Worm (Caenorhabditis elegans) whole organism, L1 larva: ENCODE results near the gene acy-1.

Source experiments
- C04F5.9 ChIP-seq: sonication (generic microtip); optimal IDR thresholded peaks from 2 replicates; lab custom pipeline; 2016; ENCODE audit warnings: missing genetic modification characterization, missing compliant biosample characterization
- F16B12.6 ChIP-seq: fragments of 150-350 bp; optimal IDR thresholded peaks from 2 replicates; lab custom pipeline; 2014; ENCODE audit warnings: missing biosample characterization, missing genetic modification characterization
- alr-1 ChIP-seq: fragments of 200-800 bp; sonication (Bioruptor generic); optimal IDR thresholded peaks from 2 replicates; lab custom pipeline; 2018; ENCODE audit warnings: borderline replicate concordance, mild to moderate bottlenecking, missing genetic modification characterization, missing compliant biosample characterization
- aly-2 ChIP-seq: fragments of 150-350 bp; optimal IDR thresholded peaks from 2 replicates; lab custom pipeline; 2014; ENCODE audit warnings: missing biosample characterization, missing genetic modification characterization
- ama-1 ChIP-seq: fragments of 150-350 bp; optimal IDR thresholded peaks from 2 replicates; lab custom pipeline; 2014
- blmp-1 ChIP-seq: fragments of 150-350 bp; optimal IDR thresholded peaks from 2 replicates; lab custom pipeline; 2014; ENCODE audit warnings: missing biosample characterization, missing genetic modification characterization
- ceh-63 ChIP-seq: fragments of 200-800 bp; sonication (Bioruptor generic); optimal IDR thresholded peaks from 2 replicates; lab custom pipeline; 2018; ENCODE audit warnings: mild to moderate bottlenecking, missing genetic modification characterization, missing compliant biosample characterization
- ceh-8 ChIP-seq: fragments of 200-800 bp; sonication (Bioruptor generic); optimal IDR thresholded peaks from 2 replicates; lab custom pipeline; 2018; ENCODE audit warnings: mild to moderate bottlenecking, missing genetic modification characterization, moderate library complexity, missing compliant biosample characterization
- ces-1 ChIP-seq: fragments of 150-350 bp; optimal IDR thresholded peaks from 2 replicates; lab custom pipeline; 2014; ENCODE audit warnings: missing biosample characterization, missing genetic modification reagents, missing genetic modification characterization
- dsc-1 ChIP-seq: sonication (generic microtip); optimal IDR thresholded peaks from 2 replicates; lab custom pipeline; 2016; ENCODE audit warnings: mild to moderate bottlenecking, missing genetic modification characterization, missing compliant biosample characterization
- efl-3 ChIP-seq: fragments of 200-800 bp; sonication (Bioruptor generic); optimal IDR thresholded peaks from 2 replicates; lab custom pipeline; 2018; ENCODE audit warnings: mild to moderate bottlenecking, missing genetic modification characterization, missing compliant biosample characterization
- egl-13 ChIP-seq: sonication (generic microtip); optimal IDR thresholded peaks from 2 replicates; lab custom pipeline; 2016; ENCODE audit warnings: missing genotype, missing genetic modification reagents, missing genetic modification characterization, missing compliant biosample characterization
- egl-27 ChIP-seq, 2 experiments: fragments of 150-350 bp in 1 of 2; sonication (generic microtip); optimal IDR thresholded peaks; 3 replicates each; lab custom pipeline; 2017 to 2018; ENCODE audit warnings: missing biosample characterization in 2 of 2, missing genetic modification characterization in 2 of 2, missing genetic modification reagents in 2 of 2
- ets-5 ChIP-seq: fragments of 200-800 bp; sonication (Bioruptor generic); IDR thresholded peaks from 2 replicates; pipeline ENCODE4 v1.3.6; 2022; ENCODE audit warnings: missing genetic modification characterization, missing compliant biosample characterization
- fkh-10 ChIP-seq: sonication (generic microtip); optimal IDR thresholded peaks from 2 replicates; lab custom pipeline; 2017; ENCODE audit warnings: missing biosample characterization, missing genetic modification reagents, missing genetic modification characterization
- fkh-4 ChIP-seq: sonication (generic microtip); optimal IDR thresholded peaks from 2 replicates; lab custom pipeline; 2016; ENCODE audit warnings: missing compliant biosample characterization, missing genetic modification characterization, borderline replicate concordance
- fos-1 ChIP-seq: fragments of 150-350 bp; optimal IDR thresholded peaks from 2 replicates; lab custom pipeline; 2014; ENCODE audit warnings: missing biosample characterization, missing genetic modification characterization
- grh-1 ChIP-seq: fragments of 200-800 bp; sonication (Bioruptor generic); IDR thresholded peaks from 2 replicates; pipeline ENCODE4 v1.3.6; 2022; ENCODE audit warnings: missing genetic modification reagents, missing genetic modification characterization, missing compliant biosample characterization
- hlh-4 ChIP-seq: sonication (generic microtip); optimal IDR thresholded peaks from 2 replicates; lab custom pipeline; 2016; ENCODE audit warnings: mild to moderate bottlenecking, missing genetic modification characterization, missing compliant biosample characterization
- hpl-2 ChIP-seq: fragments of 150-350 bp; optimal IDR thresholded peaks from 2 replicates; lab custom pipeline; 2014; ENCODE audit warnings: missing biosample characterization, missing genetic modification reagents, missing genetic modification characterization
- isw-1 ChIP-seq: fragments of 200-800 bp; sonication (Bioruptor generic); IDR thresholded peaks from 2 replicates; pipeline ENCODE4 v1.3.6; 2022; ENCODE audit warnings: missing genetic modification characterization, missing compliant biosample characterization
- lin-13 ChIP-seq: fragments of 150-350 bp; optimal IDR thresholded peaks from 2 replicates; lab custom pipeline; 2014; ENCODE audit warnings: missing biosample characterization, missing genetic modification reagents, missing genetic modification characterization
- lin-14 ChIP-seq: fragments of 200-800 bp; sonication (Bioruptor generic); optimal IDR thresholded peaks from 2 replicates; lab custom pipeline; 2018; ENCODE audit warnings: mild to moderate bottlenecking, missing genetic modification characterization, moderate library complexity, missing compliant biosample characterization
- lin-15B ChIP-seq: fragments of 150-350 bp; sonication (generic microtip); optimal IDR thresholded peaks from 3 replicates; lab custom pipeline; 2014; ENCODE audit warnings: missing biosample characterization, missing genetic modification characterization
- lin-35 ChIP-seq, 2 experiments: fragments of 150-350 bp; optimal IDR thresholded peaks; 2 replicates each; lab custom pipeline; 2014; ENCODE audit warnings: missing biosample characterization in 2 of 2, missing genetic modification characterization in 2 of 2, missing genetic modification reagents in 2 of 2
- mab-9 ChIP-seq: fragments of 200-800 bp; sonication (Bioruptor generic); IDR thresholded peaks from 2 replicates; pipeline ENCODE4 v1.3.6; 2022; ENCODE audit warnings: missing genetic modification reagents, missing genetic modification characterization, missing compliant biosample characterization
- mdl-1 ChIP-seq, 2 experiments: fragments of 150-350 bp; optimal IDR thresholded peaks; 2 replicates each; lab custom pipeline; 2014 to 2017; ENCODE audit warnings: missing biosample characterization in 2 of 2, missing genetic modification characterization in 2 of 2, inconsistent platforms in 1 of 2
- mef-2 ChIP-seq: fragments of 150-350 bp; optimal IDR thresholded peaks from 2 replicates; lab custom pipeline; 2014; ENCODE audit warnings: missing biosample characterization, missing genetic modification characterization
- mep-1 ChIP-seq: fragments of 150-350 bp; optimal IDR thresholded peaks from 2 replicates; lab custom pipeline; 2014; ENCODE audit warnings: missing biosample characterization, missing genetic modification characterization
- nhr-11 ChIP-seq: fragments of 150-350 bp; optimal IDR thresholded peaks from 2 replicates; lab custom pipeline; 2014; ENCODE audit warnings: missing biosample characterization, missing genetic modification characterization
- nhr-20 ChIP-seq: sonication (generic microtip); optimal IDR thresholded peaks from 2 replicates; lab custom pipeline; 2016; ENCODE audit warnings: mild to moderate bottlenecking, missing genetic modification characterization, missing compliant biosample characterization
- nhr-237 ChIP-seq: fragments of 150-350 bp; optimal IDR thresholded peaks from 2 replicates; lab custom pipeline; 2014; ENCODE audit warnings: missing biosample characterization, missing genetic modification characterization
- nhr-28 ChIP-seq: fragments of 150-350 bp; optimal IDR thresholded peaks from 2 replicates; lab custom pipeline; 2014; ENCODE audit warnings: missing biosample characterization, missing genetic modification characterization
- nhr-47 ChIP-seq: sonication (generic microtip); optimal IDR thresholded peaks from 2 replicates; lab custom pipeline; 2016; ENCODE audit warnings: mild to moderate bottlenecking, missing genetic modification characterization, moderate library complexity, missing compliant biosample characterization
- nhr-71 ChIP-seq: sonication (generic microtip); optimal IDR thresholded peaks from 2 replicates; lab custom pipeline; 2016; ENCODE audit warnings: mild to moderate bottlenecking, missing genetic modification characterization, moderate library complexity, missing compliant biosample characterization
- nhr-77 ChIP-seq: fragments of 150-350 bp; optimal IDR thresholded peaks from 2 replicates; lab custom pipeline; 2014; ENCODE audit warnings: missing biosample characterization, missing genetic modification characterization
- pag-3 ChIP-seq: sonication (generic microtip); optimal IDR thresholded peaks from 2 replicates; lab custom pipeline; 2017; ENCODE audit warnings: missing genetic modification characterization, mild to moderate bottlenecking, missing compliant biosample characterization, antibody characterized with exemption, borderline replicate concordance; ENCODE audit not compliant: insufficient read depth
- pqm-1 ChIP-seq: sonication (generic microtip); optimal IDR thresholded peaks from 3 replicates; lab custom pipeline; 2017; ENCODE audit warnings: missing biosample characterization, missing genetic modification characterization
- snpc-4 ChIP-seq: fragments of 150-350 bp; optimal IDR thresholded peaks from 2 replicates; lab custom pipeline; 2014; ENCODE audit warnings: missing biosample characterization, missing genetic modification characterization
- sox-4 ChIP-seq: sonication (generic microtip); optimal IDR thresholded peaks from 2 replicates; lab custom pipeline; 2016; ENCODE audit warnings: missing genetic modification characterization, missing compliant biosample characterization
- sptf-1 ChIP-seq: fragments of 150-350 bp; optimal IDR thresholded peaks from 2 replicates; lab custom pipeline; 2014; ENCODE audit warnings: missing biosample characterization, missing genetic modification characterization
- tbx-2 ChIP-seq: sonication (generic microtip); optimal IDR thresholded peaks from 2 replicates; lab custom pipeline; 2016; ENCODE audit warnings: missing genetic modification characterization, missing compliant biosample characterization
- unc-30 ChIP-seq: sonication (generic microtip); optimal IDR thresholded peaks from 2 replicates; lab custom pipeline; 2017; ENCODE audit warnings: missing biosample characterization, missing genetic modification characterization
- unc-86 ChIP-seq: sonication (generic microtip); optimal IDR thresholded peaks from 2 replicates; lab custom pipeline; 2016; ENCODE audit warnings: missing genetic modification characterization, missing compliant biosample characterization
- unc-98 ChIP-seq: fragments of 200-800 bp; sonication (Bioruptor generic); IDR thresholded peaks from 2 replicates; pipeline ENCODE4 v1.3.6; 2022; ENCODE audit warnings: missing genetic modification characterization, missing compliant biosample characterization
- vab-15 ChIP-seq: sonication (generic microtip); optimal IDR thresholded peaks from 2 replicates; lab custom pipeline; 2017; ENCODE audit warnings: missing genotype, mild to moderate bottlenecking, missing genetic modification characterization, missing compliant biosample characterization
- xbp-1 ChIP-seq: sonication (generic microtip); optimal IDR thresholded peaks from 2 replicates; lab custom pipeline; 2016; ENCODE audit warnings: missing genetic modification characterization, missing compliant biosample characterization
- zag-1 ChIP-seq: fragments of 150-350 bp; optimal IDR thresholded peaks from 2 replicates; lab custom pipeline; 2014; ENCODE audit warnings: missing biosample characterization, missing genetic modification characterization
- zip-4 ChIP-seq: fragments of 200-800 bp; sonication (Bioruptor generic); optimal IDR thresholded peaks from 2 replicates; lab custom pipeline; 2018; ENCODE audit warnings: mild to moderate bottlenecking, missing genetic modification characterization, moderate library complexity, missing compliant biosample characterization
- ztf-11 ChIP-seq, 2 experiments: sonication (generic microtip); optimal IDR thresholded peaks; 2 replicates each; lab custom pipeline; 2016 to 2017; ENCODE audit warnings: missing genetic modification characterization in 2 of 2, missing biosample characterization in 1 of 2, missing compliant biosample characterization in 1 of 2
- ztf-4 ChIP-seq: fragments of 150-350 bp; optimal IDR thresholded peaks from 2 replicates; lab custom pipeline; 2014; ENCODE audit warnings: missing biosample characterization, missing genetic modification characterization

Gene acy-1

ce11 chrIII:4689595-4689994 lies 32.3 kb upstream of the acy-1 start (continued):
- TF ChIP-seq ztf-4 (tag; lab: Kevin White, UChicago) = peak; percentile 50
- TF ChIP-seq snpc-4 (tag; lab: Kevin White, UChicago) = no peak
- TF ChIP-seq nhr-47 (tag; lab: Kevin White, UChicago) = peak; percentile 73
- peak; percentile 6 for TF ChIP-seq unc-86 (tag; lab: Kevin White, UChicago)
- no peak for TF ChIP-seq ceh-8
- no peak for TF ChIP-seq ceh-63
- peak; percentile 5 for TF ChIP-seq mef-2 (tag; lab: Kevin White, UChicago)
- TF ChIP-seq nhr-77 = peak; percentile 66
- no peak for TF ChIP-seq unc-98 (GFP tag; lab: Robert Waterston, UW)
- no peak for TF ChIP-seq pag-3 (tag; lab: Kevin White, UChicago)
- TF ChIP-seq mdl-1 (tag; optimal IDR thresholded peaks at IDR 0.05; lab: Kevin White, UChicago) = peak in 1 of 2 experiments; percentile 94
- peak; percentile 34 for TF ChIP-seq fos-1 (tag; lab: Kevin White, UChicago)
- TF ChIP-seq isw-1 (GFP tag; lab: Robert Waterston, UW) = no peak
- no peak for TF ChIP-seq fkh-10 (GFP tag; lab: Kevin White, UChicago)
- TF ChIP-seq egl-27 (tag; optimal IDR thresholded peaks at IDR 0.05; lab: Kevin White, UChicago) = no peak
- no peak for TF ChIP-seq ces-1
- TF ChIP-seq fkh-4 (tag; lab: Kevin White, UChicago) = no peak
- 0 out of 2 replicates have a peak, but pooled peaks have one; percentile 38 for TF ChIP-seq grh-1 (GFP tag; lab: Robert Waterston, UW)
- TF ChIP-seq pqm-1 (tag; lab: Kevin White, UChicago) = no peak
- TF ChIP-seq alr-1 (tag; lab: Kevin White, UChicago) = no peak
- TF ChIP-seq mep-1 (tag; lab: Kevin White, UChicago) = peak; percentile 87
- TF ChIP-seq vab-15 (tag; lab: Kevin White, UChicago) = no peak
- no peak for TF ChIP-seq nhr-11 (tag; lab: Kevin White, UChicago)
- no peak for TF ChIP-seq zag-1 (tag; lab: Kevin White, UChicago)
- peak; percentile 61 for TF ChIP-seq xbp-1 (tag; lab: Kevin White, UChicago)
- TF ChIP-seq ets-5 (GFP tag; lab: Robert Waterston, UW) = no peak
- TF ChIP-seq dsc-1 (tag; lab: Kevin White, UChicago) = peak; percentile 73
- peak; percentile 82 for TF ChIP-seq nhr-71 (tag; lab: Kevin White, UChicago)
- TF ChIP-seq lin-35 (GFP tag; optimal IDR thresholded peaks at IDR 0.05; lab: Kevin White, UChicago) = peak; percentile 41 to 86
- TF ChIP-seq tbx-2 (tag; lab: Kevin White, UChicago) = peak; percentile 53
- TF ChIP-seq ztf-11 (tag; optimal IDR thresholded peaks at IDR 0.05; lab: Kevin White, UChicago) = peak in 1 of 2 experiments; percentile 15
- no peak for TF ChIP-seq egl-13 (tag; lab: Kevin White, UChicago)
- no peak for TF ChIP-seq sptf-1 (tag; lab: Kevin White, UChicago)
- TF ChIP-seq zip-4 (GFP tag; lab: Kevin White, UChicago) = peak; percentile 4
- peak; percentile 64 for TF ChIP-seq lin-14 (GFP tag; lab: Kevin White, UChicago)
- no peak for TF ChIP-seq lin-15B (tag; lab: Kevin White, UChicago)
- peak; percentile 59 for TF ChIP-seq lin-13
- TF ChIP-seq mab-9 (GFP tag; lab: Robert Waterston, UW) = no peak
- TF ChIP-seq hlh-4 = no peak
- TF ChIP-seq nhr-237 = no peak
- TF ChIP-seq unc-30 (tag; lab: Kevin White, UChicago) = no peak
- peak; percentile 14 for TF ChIP-seq blmp-1 (tag; lab: Kevin White, UChicago)
- TF ChIP-seq aly-2 (tag; lab: Kevin White, UChicago) = peak; percentile 24
- TF ChIP-seq nhr-28 = no peak
- TF ChIP-seq hpl-2 (GFP tag; lab: Kevin White, UChicago) = peak; percentile 25
- TF ChIP-seq C04F5.9 (tag; lab: Kevin White, UChicago) = peak; percentile 46
- no peak for TF ChIP-seq efl-3 (GFP tag; lab: Kevin White, UChicago)
- no peak for TF ChIP-seq sox-4 (tag; lab: Kevin White, UChicago)
- TF ChIP-seq F16B12.6 (tag; lab: Kevin White, UChicago) = no peak
- TF ChIP-seq ama-1 = peak; percentile 66
- TF ChIP-seq nhr-20 = peak; percentile 78
- TF ChIP-seq, all 84 proteins: peak for 45
